Worm (Caenorhabditis elegans) whole organism, L3 larva: ENCODE results near the gene ztf-13.

Experiments used
- ZK546.5 ChIP-seq: sonication (generic microtip); optimal IDR thresholded peaks from 2 replicates; lab custom pipeline; 2017; ENCODE audit warnings: missing biosample characterization, missing genetic modification characterization
- ama-1 ChIP-seq: fragments of 150-350 bp; optimal IDR thresholded peaks from 2 replicates; lab custom pipeline; 2018
- ceh-16 ChIP-seq: sonication (generic microtip); optimal IDR thresholded peaks from 2 replicates; lab custom pipeline; 2017; ENCODE audit warnings: missing biosample characterization, missing genetic modification characterization
- ceh-28 ChIP-seq: fragments of 150-350 bp; optimal IDR thresholded peaks from 2 replicates; lab custom pipeline; 2014; ENCODE audit warnings: missing biosample characterization, missing genetic modification reagents, missing genetic modification characterization
- ceh-82 ChIP-seq: fragments of 150-350 bp; optimal IDR thresholded peaks from 2 replicates; lab custom pipeline; 2014; ENCODE audit warnings: missing biosample characterization, missing genetic modification characterization
- ceh-9 ChIP-seq: sonication (generic microtip); optimal IDR thresholded peaks from 2 replicates; lab custom pipeline; 2018; ENCODE audit warnings: missing biosample characterization, missing genetic modification characterization
- daf-12 ChIP-seq: fragments of 150-350 bp; optimal IDR thresholded peaks from 2 replicates; lab custom pipeline; 2014; ENCODE audit warnings: missing biosample characterization, missing genetic modification reagents, missing genetic modification characterization
- egl-27 ChIP-seq: sonication (generic microtip); optimal IDR thresholded peaks from 4 replicates; lab custom pipeline; 2017; ENCODE audit warnings: missing biosample characterization, missing genetic modification reagents, missing genetic modification characterization
- elt-2 ChIP-seq: sonication (generic microtip); optimal IDR thresholded peaks from 2 replicates; lab custom pipeline; 2016; ENCODE audit warnings: missing genetic modification reagents, mild to moderate bottlenecking, missing genetic modification characterization, missing compliant biosample characterization
- elt-3 ChIP-seq, 3 experiments: fragments of 150-350 bp in 1 of 3; sonication (generic microtip) in 2 of 3; optimal IDR thresholded peaks; 2 replicates in 2 of 3; 4 replicates in 1 of 3; lab custom pipeline; 2014 to 2017; ENCODE audit warnings: missing biosample characterization in 3 of 3, missing genetic modification characterization in 3 of 3
- fkh-2 ChIP-seq: fragments of 150-350 bp; optimal IDR thresholded peaks from 2 replicates; lab custom pipeline; 2014; ENCODE audit warnings: missing biosample characterization, missing genetic modification reagents, missing genetic modification characterization
- fos-1 ChIP-seq: fragments of 150-350 bp; optimal IDR thresholded peaks from 2 replicates; lab custom pipeline; 2014; ENCODE audit warnings: missing biosample characterization, missing genetic modification characterization
- jun-1 ChIP-seq: fragments of 150-350 bp; optimal IDR thresholded peaks from 2 replicates; lab custom pipeline; 2014; ENCODE audit warnings: missing biosample characterization, missing genetic modification reagents, missing genetic modification characterization
- lin-15B ChIP-seq: fragments of 150-350 bp; optimal IDR thresholded peaks from 2 replicates; lab custom pipeline; 2014; ENCODE audit warnings: missing biosample characterization, missing genetic modification characterization
- lin-39 ChIP-seq: fragments of 150-350 bp; optimal IDR thresholded peaks from 2 replicates; lab custom pipeline; 2018; ENCODE audit warnings: missing biosample characterization, missing genetic modification reagents, missing genetic modification characterization
- lsy-12 ChIP-seq: sonication (generic microtip); optimal IDR thresholded peaks from 2 replicates; lab custom pipeline; 2016; ENCODE audit warnings: mild to moderate bottlenecking, missing genetic modification characterization, missing compliant biosample characterization
- mdl-1 ChIP-seq: fragments of 150-350 bp; optimal IDR thresholded peaks from 2 replicates; lab custom pipeline; 2014; ENCODE audit warnings: missing biosample characterization, missing genetic modification characterization
- mml-1 ChIP-seq: fragments of 150-350 bp; sonication (generic microtip); optimal IDR thresholded peaks from 3 replicates; lab custom pipeline; 2014; ENCODE audit warnings: missing biosample characterization, missing genetic modification characterization
- nfya-1 ChIP-seq: sonication (generic microtip); optimal IDR thresholded peaks from 2 replicates; lab custom pipeline; 2017; ENCODE audit warnings: missing genetic modification characterization, mild to moderate bottlenecking, missing compliant biosample characterization, antibody characterized with exemption, moderate library complexity; ENCODE audit not compliant: insufficient read depth
- nhr-11 ChIP-seq: fragments of 150-350 bp; optimal IDR thresholded peaks from 2 replicates; lab custom pipeline; 2014; ENCODE audit warnings: missing biosample characterization, missing genetic modification characterization
- nhr-12 ChIP-seq: fragments of 150-350 bp; optimal IDR thresholded peaks from 2 replicates; lab custom pipeline; 2014; ENCODE audit warnings: missing biosample characterization, missing genetic modification characterization
- nhr-237 ChIP-seq: fragments of 150-350 bp; optimal IDR thresholded peaks from 2 replicates; lab custom pipeline; 2014; ENCODE audit warnings: missing biosample characterization, missing genetic modification characterization
- nhr-25 ChIP-seq: sonication (generic microtip); optimal IDR thresholded peaks from 2 replicates; lab custom pipeline; 2017; ENCODE audit warnings: missing biosample characterization, missing genetic modification characterization
- nhr-43 ChIP-seq: sonication (generic microtip); optimal IDR thresholded peaks from 2 replicates; lab custom pipeline; 2016; ENCODE audit warnings: mild to moderate bottlenecking, missing genetic modification characterization, missing compliant biosample characterization; ENCODE audit not compliant: poor library complexity, severe bottlenecking
- nhr-67 ChIP-seq: fragments of 150-350 bp; optimal IDR thresholded peaks from 2 replicates; lab custom pipeline; 2014; ENCODE audit warnings: missing biosample characterization, missing genetic modification characterization
- pha-4 ChIP-seq: fragments of 150-350 bp; optimal IDR thresholded peaks from 2 replicates; lab custom pipeline; 2014; ENCODE audit warnings: missing biosample characterization, missing genetic modification reagents, missing genetic modification characterization
- pqm-1 ChIP-seq: fragments of 150-350 bp; optimal IDR thresholded peaks from 2 replicates; lab custom pipeline; 2017; ENCODE audit warnings: missing biosample characterization, missing genetic modification characterization, inconsistent platforms
- sea-2 ChIP-seq: fragments of 150-350 bp; sonication (generic microtip); optimal IDR thresholded peaks from 4 replicates; lab custom pipeline; 2014; ENCODE audit warnings: missing biosample characterization, missing genetic modification reagents, missing genetic modification characterization
- skn-1 ChIP-seq: fragments of 150-350 bp; optimal IDR thresholded peaks from 2 replicates; lab custom pipeline; 2014; ENCODE audit warnings: missing biosample characterization, missing genetic modification characterization
- snpc-4 ChIP-seq: fragments of 150-350 bp; optimal IDR thresholded peaks from 2 replicates; lab custom pipeline; 2014; ENCODE audit warnings: missing biosample characterization, missing genetic modification characterization
- tbx-2 ChIP-seq: sonication (generic microtip); optimal IDR thresholded peaks from 2 replicates; lab custom pipeline; 2016; ENCODE audit warnings: mild to moderate bottlenecking, missing genetic modification characterization, missing compliant biosample characterization
- unc-39 ChIP-seq: sonication (generic microtip); optimal IDR thresholded peaks from 4 replicates; lab custom pipeline; 2017; ENCODE audit warnings: missing biosample characterization, missing genetic modification characterization
- unc-62 ChIP-seq: fragments of 150-350 bp; sonication (generic microtip); optimal IDR thresholded peaks from 4 replicates; lab custom pipeline; 2014; ENCODE audit warnings: missing biosample characterization, missing genetic modification reagents, missing genetic modification characterization
- zag-1 ChIP-seq: fragments of 150-350 bp; optimal IDR thresholded peaks from 2 replicates; lab custom pipeline; 2014; ENCODE audit warnings: missing biosample characterization, missing genetic modification characterization
- ztf-11 ChIP-seq: fragments of 150-350 bp; optimal IDR thresholded peaks from 2 replicates; lab custom pipeline; 2014; ENCODE audit warnings: missing biosample characterization, missing genetic modification characterization

ztf-13 gene

ce11 chrX:3094304-3094703 lies 7.7 kb downstream of the ztf-13 start, which contains the start of gene wrt-2:
Gene wrt-2 (minus strand): TSS chrX:3094349.
- no peak for TF ChIP-seq skn-1 (tag; lab: Kevin White, UChicago)
- TF ChIP-seq zag-1 (tag; lab: Kevin White, UChicago), result no peak
- no peak for TF ChIP-seq ceh-16 (tag; lab: Kevin White, UChicago)
- TF ChIP-seq fos-1, result no peak

- TF ChIP-seq elt-3 (tag; optimal IDR thresholded peaks at IDR 0.05; lab: Kevin White, UChicago) (peak in 1 of 3 experiments; percentile 20), ama-1 (lab: Kevin White, UChicago) (peak; percentile 84), unc-62 (no peak), nhr-12 (tag; lab: Kevin White, UChicago) (no peak)
Observed at ce11 chrX:3092460-3092859, 9.5 kb downstream of the ztf-13 start.

DNA sequence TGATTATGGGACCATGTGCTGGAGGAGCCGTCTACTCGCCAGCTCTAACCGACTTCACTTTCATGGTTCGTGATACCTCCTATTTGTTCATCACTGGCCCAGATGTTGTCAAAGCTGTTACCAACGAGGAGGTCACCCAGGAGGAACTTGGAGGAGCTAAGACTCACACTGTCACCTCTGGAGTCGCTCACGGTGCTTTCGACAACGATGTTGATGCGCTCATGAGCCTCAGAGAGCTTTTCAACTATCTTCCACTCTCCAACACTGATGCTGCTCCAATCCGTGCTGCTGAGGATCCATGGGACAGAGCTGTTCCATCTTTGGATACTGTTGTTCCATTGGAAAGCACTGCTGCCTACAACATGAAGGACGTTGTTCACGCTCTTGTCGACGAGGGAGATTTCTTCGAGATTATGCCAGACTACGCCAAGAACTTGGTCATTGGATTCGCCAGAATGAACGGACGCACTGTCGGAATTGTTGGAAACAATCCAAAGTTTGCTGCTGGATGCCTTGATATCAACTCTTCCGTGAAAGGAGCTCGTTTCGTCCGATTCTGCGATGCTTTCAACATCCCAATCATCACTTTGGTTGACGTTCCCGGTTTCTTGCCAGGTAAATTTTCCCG lies 10.7 kb downstream of the ztf-13 start:
- TF ChIP-seq ama-1 (lab: Kevin White, UChicago), result peak; percentile 33
- no peak for TF ChIP-seq daf-12 (tag; lab: Kevin White, UChicago)

DNA sequence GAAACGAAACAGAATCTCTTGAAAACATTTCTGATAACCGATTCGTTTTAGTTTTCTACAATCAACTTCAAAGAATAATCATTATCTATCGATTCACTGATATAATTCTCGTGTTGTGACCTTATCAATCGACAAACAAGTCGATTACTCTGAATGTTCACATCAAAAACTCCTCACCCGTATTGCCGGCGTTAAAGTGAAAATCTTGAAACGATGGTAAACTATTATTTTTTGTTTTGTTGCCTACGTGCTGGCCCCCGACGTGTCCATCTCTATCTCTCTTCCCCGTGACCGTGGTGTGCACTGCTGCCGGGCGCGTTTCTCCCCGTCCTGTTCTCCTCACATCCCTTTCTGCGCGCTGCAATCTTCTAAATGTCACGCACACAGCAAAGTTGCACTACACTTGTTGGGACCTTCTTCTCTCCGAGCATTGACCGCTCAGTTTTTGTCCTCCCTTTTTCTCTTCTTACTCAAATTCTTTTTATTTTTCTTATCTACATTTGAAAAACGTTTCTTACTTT lies 12.0 kb downstream of the ztf-13 start:
- no peak for TF ChIP-seq nhr-237 (tag; lab: Kevin White, UChicago)
- peak; percentile 93 for TF ChIP-seq lin-39 (tag; lab: Kevin White, UChicago)
- no peak for TF ChIP-seq sea-2 (GFP tag; lab: Kevin White, UChicago)
- TF ChIP-seq mdl-1 (tag; lab: Kevin White, UChicago), result peak; percentile 19
- TF ChIP-seq mml-1 (tag; lab: Kevin White, UChicago), result peak; percentile 44
- no peak for TF ChIP-seq daf-12 (tag; lab: Kevin White, UChicago)
- peak; percentile 55 for TF ChIP-seq ama-1 (lab: Kevin White, UChicago)
- TF ChIP-seq ceh-28, result peak; percentile 53
- TF ChIP-seq nfya-1 (tag; lab: Kevin White, UChicago), result peak; percentile 43
- peak; percentile 45 for TF ChIP-seq pha-4 (tag; lab: Kevin White, UChicago)
- peak; percentile 24 for TF ChIP-seq tbx-2 (tag; lab: Kevin White, UChicago)
- peak; percentile 6 for TF ChIP-seq nhr-43 (tag; lab: Kevin White, UChicago)
- peak; percentile 93 for TF ChIP-seq elt-2 (tag; lab: Kevin White, UChicago)
- peak; percentile 16 for TF ChIP-seq jun-1 (tag; lab: Kevin White, UChicago)
- no peak for TF ChIP-seq nhr-12 (tag; lab: Kevin White, UChicago)
- peak; percentile 75 for TF ChIP-seq pqm-1 (tag; lab: Kevin White, UChicago)
- TF ChIP-seq fkh-2 (tag; lab: Kevin White, UChicago), result no peak
- TF ChIP-seq unc-62, result no peak
- TF ChIP-seq ZK546.5, result no peak

ce11 chrX:3089423-3089822 lies 12.6 kb downstream of the ztf-13 start, which contains the start of gene pccb-1:
Gene pccb-1 (plus strand): TSS chrX:3089549.
- TF ChIP-seq fkh-2 (tag; lab: Kevin White, UChicago) (no peak), lin-15B (no peak), elt-3 (tag; optimal IDR thresholded peaks at IDR 0.05; lab: Kevin White, UChicago) (no peak), daf-12 (tag; lab: Kevin White, UChicago) (no peak), ZK546.5 (no peak), egl-27 (tag; lab: Kevin White, UChicago) (no peak), lsy-12 (tag; lab: Kevin White, UChicago) (no peak), ceh-9 (tag; lab: Kevin White, UChicago) (no peak), fos-1 (no peak), unc-62 (no peak), nhr-67 (no peak), pqm-1 (tag; lab: Kevin White, UChicago) (no peak), nhr-11 (tag; lab: Kevin White, UChicago) (no peak), ztf-11 (tag; lab: Kevin White, UChicago) (no peak), unc-39 (no peak), snpc-4 (tag; lab: Kevin White, UChicago) (no peak), nhr-25 (tag; lab: Kevin White, UChicago) (no peak), ceh-82 (tag; lab: Kevin White, UChicago) (no peak)
